Worm (Caenorhabditis elegans) whole organism, L3 larva: ENCODE data around the gene R02F11.9.

Experiments
- R02D3.7 ChIP-seq: fragments of 150-350 bp; optimal IDR thresholded peaks from 2 replicates; lab custom pipeline; 2014; ENCODE audit warnings: missing biosample characterization, missing genetic modification characterization
- ZK546.5 ChIP-seq: sonication (generic microtip); optimal IDR thresholded peaks from 2 replicates; lab custom pipeline; 2017; ENCODE audit warnings: missing biosample characterization, missing genetic modification characterization
- aly-2 ChIP-seq: fragments of 150-350 bp; optimal IDR thresholded peaks from 2 replicates; lab custom pipeline; 2014; ENCODE audit warnings: missing biosample characterization, missing genetic modification characterization
- ama-1 ChIP-seq: fragments of 150-350 bp; optimal IDR thresholded peaks from 2 replicates; lab custom pipeline; 2018
- ceh-16 ChIP-seq: sonication (generic microtip); optimal IDR thresholded peaks from 2 replicates; lab custom pipeline; 2017; ENCODE audit warnings: missing biosample characterization, missing genetic modification characterization
- ceh-28 ChIP-seq: fragments of 150-350 bp; optimal IDR thresholded peaks from 2 replicates; lab custom pipeline; 2014; ENCODE audit warnings: missing biosample characterization, missing genetic modification reagents, missing genetic modification characterization
- ceh-82 ChIP-seq: fragments of 150-350 bp; optimal IDR thresholded peaks from 2 replicates; lab custom pipeline; 2014; ENCODE audit warnings: missing biosample characterization, missing genetic modification characterization
- ceh-9 ChIP-seq: sonication (generic microtip); optimal IDR thresholded peaks from 2 replicates; lab custom pipeline; 2018; ENCODE audit warnings: missing biosample characterization, missing genetic modification characterization
- daf-12 ChIP-seq: fragments of 150-350 bp; optimal IDR thresholded peaks from 2 replicates; lab custom pipeline; 2014; ENCODE audit warnings: missing biosample characterization, missing genetic modification reagents, missing genetic modification characterization
- egl-27 ChIP-seq: sonication (generic microtip); optimal IDR thresholded peaks from 4 replicates; lab custom pipeline; 2017; ENCODE audit warnings: missing biosample characterization, missing genetic modification reagents, missing genetic modification characterization
- egl-5 ChIP-seq: fragments of 150-350 bp; optimal IDR thresholded peaks from 2 replicates; lab custom pipeline; 2017; ENCODE audit warnings: missing biosample characterization, missing genetic modification reagents, missing genetic modification characterization, inconsistent platforms
- elt-1 ChIP-seq: fragments of 150-350 bp; optimal IDR thresholded peaks from 2 replicates; lab custom pipeline; 2014; ENCODE audit warnings: missing biosample characterization, missing genetic modification characterization
- elt-2 ChIP-seq: sonication (generic microtip); optimal IDR thresholded peaks from 2 replicates; lab custom pipeline; 2016; ENCODE audit warnings: missing genetic modification reagents, mild to moderate bottlenecking, missing genetic modification characterization, missing compliant biosample characterization
- elt-3 ChIP-seq, 3 experiments: fragments of 150-350 bp in 1 of 3; sonication (generic microtip) in 2 of 3; optimal IDR thresholded peaks; 2 replicates in 2 of 3; 4 replicates in 1 of 3; lab custom pipeline; 2014 to 2017; ENCODE audit warnings: missing biosample characterization in 3 of 3, missing genetic modification characterization in 3 of 3
- eor-1 ChIP-seq, 2 experiments: fragments of 150-350 bp; optimal IDR thresholded peaks; 2 replicates each; lab custom pipeline; 2014 to 2018; ENCODE audit warnings: missing biosample characterization in 2 of 2, missing genetic modification characterization in 2 of 2
- fkh-10 ChIP-seq: sonication (generic microtip); optimal IDR thresholded peaks from 2 replicates; lab custom pipeline; 2017; ENCODE audit warnings: missing biosample characterization, missing genetic modification reagents, missing genetic modification characterization
- fkh-2 ChIP-seq: fragments of 150-350 bp; optimal IDR thresholded peaks from 2 replicates; lab custom pipeline; 2014; ENCODE audit warnings: missing biosample characterization, missing genetic modification reagents, missing genetic modification characterization
- fos-1 ChIP-seq: fragments of 150-350 bp; optimal IDR thresholded peaks from 2 replicates; lab custom pipeline; 2014; ENCODE audit warnings: missing biosample characterization, missing genetic modification characterization
- hmg-11 ChIP-seq: sonication (generic microtip); optimal IDR thresholded peaks from 2 replicates; lab custom pipeline; 2016; ENCODE audit warnings: missing genetic modification characterization, missing compliant biosample characterization
- jun-1 ChIP-seq: fragments of 150-350 bp; optimal IDR thresholded peaks from 2 replicates; lab custom pipeline; 2014; ENCODE audit warnings: missing biosample characterization, missing genetic modification reagents, missing genetic modification characterization
- lin-15B ChIP-seq: fragments of 150-350 bp; optimal IDR thresholded peaks from 2 replicates; lab custom pipeline; 2014; ENCODE audit warnings: missing biosample characterization, missing genetic modification characterization
- lin-39 ChIP-seq: fragments of 150-350 bp; optimal IDR thresholded peaks from 2 replicates; lab custom pipeline; 2018; ENCODE audit warnings: missing biosample characterization, missing genetic modification reagents, missing genetic modification characterization
- lsy-12 ChIP-seq: sonication (generic microtip); optimal IDR thresholded peaks from 2 replicates; lab custom pipeline; 2016; ENCODE audit warnings: mild to moderate bottlenecking, missing genetic modification characterization, missing compliant biosample characterization
- mdl-1 ChIP-seq: fragments of 150-350 bp; optimal IDR thresholded peaks from 2 replicates; lab custom pipeline; 2014; ENCODE audit warnings: missing biosample characterization, missing genetic modification characterization
- mml-1 ChIP-seq: fragments of 150-350 bp; sonication (generic microtip); optimal IDR thresholded peaks from 3 replicates; lab custom pipeline; 2014; ENCODE audit warnings: missing biosample characterization, missing genetic modification characterization
- nfya-1 ChIP-seq: sonication (generic microtip); optimal IDR thresholded peaks from 2 replicates; lab custom pipeline; 2017; ENCODE audit warnings: missing genetic modification characterization, mild to moderate bottlenecking, missing compliant biosample characterization, antibody characterized with exemption, moderate library complexity; ENCODE audit not compliant: insufficient read depth
- nhr-11 ChIP-seq: fragments of 150-350 bp; optimal IDR thresholded peaks from 2 replicates; lab custom pipeline; 2014; ENCODE audit warnings: missing biosample characterization, missing genetic modification characterization
- nhr-12 ChIP-seq: fragments of 150-350 bp; optimal IDR thresholded peaks from 2 replicates; lab custom pipeline; 2014; ENCODE audit warnings: missing biosample characterization, missing genetic modification characterization
- nhr-23 ChIP-seq: fragments of 150-350 bp; optimal IDR thresholded peaks from 2 replicates; lab custom pipeline; 2014; ENCODE audit warnings: missing biosample characterization, missing genetic modification reagents, missing genetic modification characterization
- nhr-237 ChIP-seq: fragments of 150-350 bp; optimal IDR thresholded peaks from 2 replicates; lab custom pipeline; 2014; ENCODE audit warnings: missing biosample characterization, missing genetic modification characterization
- nhr-25 ChIP-seq: sonication (generic microtip); optimal IDR thresholded peaks from 2 replicates; lab custom pipeline; 2017; ENCODE audit warnings: missing biosample characterization, missing genetic modification characterization
- nhr-28 ChIP-seq: fragments of 150-350 bp; optimal IDR thresholded peaks from 2 replicates; lab custom pipeline; 2014; ENCODE audit warnings: missing biosample characterization, missing genetic modification characterization
- nhr-43 ChIP-seq: sonication (generic microtip); optimal IDR thresholded peaks from 2 replicates; lab custom pipeline; 2016; ENCODE audit warnings: mild to moderate bottlenecking, missing genetic modification characterization, missing compliant biosample characterization; ENCODE audit not compliant: poor library complexity, severe bottlenecking
- nhr-67 ChIP-seq: fragments of 150-350 bp; optimal IDR thresholded peaks from 2 replicates; lab custom pipeline; 2014; ENCODE audit warnings: missing biosample characterization, missing genetic modification characterization
- nhr-76 ChIP-seq: fragments of 150-350 bp; sonication (generic microtip); optimal IDR thresholded peaks from 5 replicates; lab custom pipeline; 2014; ENCODE audit warnings: missing biosample characterization, missing genetic modification characterization
- nhr-77 ChIP-seq: fragments of 150-350 bp; optimal IDR thresholded peaks from 2 replicates; lab custom pipeline; 2014; ENCODE audit warnings: missing biosample characterization, missing genetic modification characterization
- pha-4 ChIP-seq: fragments of 150-350 bp; optimal IDR thresholded peaks from 2 replicates; lab custom pipeline; 2014; ENCODE audit warnings: missing biosample characterization, missing genetic modification reagents, missing genetic modification characterization
- pqm-1 ChIP-seq: fragments of 150-350 bp; optimal IDR thresholded peaks from 2 replicates; lab custom pipeline; 2017; ENCODE audit warnings: missing biosample characterization, missing genetic modification characterization, inconsistent platforms
- sea-2 ChIP-seq: fragments of 150-350 bp; sonication (generic microtip); optimal IDR thresholded peaks from 4 replicates; lab custom pipeline; 2014; ENCODE audit warnings: missing biosample characterization, missing genetic modification reagents, missing genetic modification characterization
- skn-1 ChIP-seq: fragments of 150-350 bp; optimal IDR thresholded peaks from 2 replicates; lab custom pipeline; 2014; ENCODE audit warnings: missing biosample characterization, missing genetic modification characterization
- snpc-4 ChIP-seq: fragments of 150-350 bp; optimal IDR thresholded peaks from 2 replicates; lab custom pipeline; 2014; ENCODE audit warnings: missing biosample characterization, missing genetic modification characterization
- tbx-2 ChIP-seq: sonication (generic microtip); optimal IDR thresholded peaks from 2 replicates; lab custom pipeline; 2016; ENCODE audit warnings: mild to moderate bottlenecking, missing genetic modification characterization, missing compliant biosample characterization
- unc-39 ChIP-seq: sonication (generic microtip); optimal IDR thresholded peaks from 4 replicates; lab custom pipeline; 2017; ENCODE audit warnings: missing biosample characterization, missing genetic modification characterization
- unc-62 ChIP-seq: fragments of 150-350 bp; sonication (generic microtip); optimal IDR thresholded peaks from 4 replicates; lab custom pipeline; 2014; ENCODE audit warnings: missing biosample characterization, missing genetic modification reagents, missing genetic modification characterization
- zag-1 ChIP-seq: fragments of 150-350 bp; optimal IDR thresholded peaks from 2 replicates; lab custom pipeline; 2014; ENCODE audit warnings: missing biosample characterization, missing genetic modification characterization
- ztf-11 ChIP-seq: fragments of 150-350 bp; optimal IDR thresholded peaks from 2 replicates; lab custom pipeline; 2014; ENCODE audit warnings: missing biosample characterization, missing genetic modification characterization
- ztf-4 ChIP-seq: fragments of 150-350 bp; optimal IDR thresholded peaks from 2 replicates; lab custom pipeline; 2014; ENCODE audit warnings: missing biosample characterization, missing genetic modification characterization

The R02F11.9 gene

ce11 chrV:4823683-4824391 is 36.6 kb downstream of the R02F11.9 start:
- TF ChIP-seq nhr-67 (tag; lab: Kevin White, UChicago) (no peak), tbx-2 (tag; lab: Kevin White, UChicago) (peak; percentile 24), ceh-28 (tag; lab: Kevin White, UChicago) (no peak), lsy-12 (tag; lab: Kevin White, UChicago) (peak; percentile 74), nhr-23 (peak; percentile 49), ztf-4 (tag; lab: Kevin White, UChicago) (peak; percentile 83), aly-2 (tag; lab: Kevin White, UChicago) (peak; percentile 8), unc-39 (tag; lab: Kevin White, UChicago) (no peak), pha-4 (tag; lab: Kevin White, UChicago) (peak; percentile 30), sea-2 (GFP tag; lab: Kevin White, UChicago) (no peak), ama-1 (lab: Kevin White, UChicago) (peak; percentile 90), elt-2 (tag; lab: Kevin White, UChicago) (peak; percentile 55), mdl-1 (no peak), nhr-43 (peak; percentile 29), nfya-1 (tag; lab: Kevin White, UChicago) (peak; percentile 5)

ce11 chrV:4826710-4827380 is 39.6 kb downstream of the R02F11.9 start, which contains the start of the genes hsp-6 and C37H5.5:
Gene hsp-6 (minus strand): TSS chrV:4826760.
Gene C37H5.5 (plus strand): TSS chrV:4827360.
- TF ChIP-seq elt-1 (no peak), ZK546.5 (tag; lab: Kevin White, UChicago) (no peak), ceh-28 (tag; lab: Kevin White, UChicago) (peak; percentile 47), ceh-82 (tag; lab: Kevin White, UChicago) (no peak), ceh-16 (tag; lab: Kevin White, UChicago) (no peak), nhr-23 (peak; percentile 80), nhr-237 (no peak), tbx-2 (tag; lab: Kevin White, UChicago) (peak; percentile 18), pha-4 (tag; lab: Kevin White, UChicago) (peak; percentile 90), nhr-25 (tag; lab: Kevin White, UChicago) (peak; percentile 79), nhr-28 (tag; lab: Kevin White, UChicago) (no peak), fkh-10 (GFP tag; lab: Kevin White, UChicago) (peak; percentile 43), unc-39 (tag; lab: Kevin White, UChicago) (no peak), lsy-12 (tag; lab: Kevin White, UChicago) (peak; percentile 50), fos-1 (tag; lab: Kevin White, UChicago) (no peak), nhr-77 (no peak), skn-1 (peak; percentile 67), egl-5 (tag; lab: Kevin White, UChicago) (peak; percentile 28), nhr-43 (no peak), elt-2 (tag; lab: Kevin White, UChicago) (peak; percentile 60), pqm-1 (tag; lab: Kevin White, UChicago) (peak; percentile 59), ama-1 (lab: Kevin White, UChicago) (no peak), jun-1 (tag; lab: Kevin White, UChicago) (peak; percentile 32), aly-2 (tag; lab: Kevin White, UChicago) (no peak), unc-62 (GFP tag; lab: Kevin White, UChicago) (no peak), ztf-4 (tag; lab: Kevin White, UChicago) (no peak), elt-3 (tag; optimal IDR thresholded peaks at IDR 0.05; lab: Kevin White, UChicago) (no peak), mdl-1 (no peak), nhr-12 (tag; lab: Kevin White, UChicago) (no peak), R02D3.7 (tag; lab: Kevin White, UChicago) (peak; percentile 50), ceh-9 (tag; lab: Kevin White, UChicago) (no peak), nhr-11 (tag; lab: Kevin White, UChicago) (no peak), lin-15B (tag; lab: Kevin White, UChicago) (peak; percentile 91), snpc-4 (peak; percentile 74), nhr-67 (tag; lab: Kevin White, UChicago) (no peak), ztf-11 (tag; lab: Kevin White, UChicago) (no peak), sea-2 (GFP tag; lab: Kevin White, UChicago) (no peak), fkh-2 (tag; lab: Kevin White, UChicago) (no peak), mml-1 (tag; lab: Kevin White, UChicago) (no peak), egl-27 (tag; lab: Kevin White, UChicago) (no peak), zag-1 (tag; lab: Kevin White, UChicago) (no peak), nfya-1 (tag; lab: Kevin White, UChicago) (peak; percentile 96), lin-39 (tag; lab: Kevin White, UChicago) (peak; percentile 92), hmg-11 (tag; lab: Kevin White, UChicago) (peak; percentile 58), daf-12 (no peak), nhr-76 (tag; lab: Kevin White, UChicago) (no peak), eor-1 (tag; optimal IDR thresholded peaks at IDR 0.05; lab: Kevin White, UChicago) (no peak)
